Worm (Caenorhabditis elegans) whole organism, L1 larva: ENCODE data around the gene cal-5.
A peak's percentile ranks its signal among the peaks of the same experiment; 100 is the strongest.

ENCODE experiments used
- C04F5.9 ChIP-seq: sonication (generic microtip); optimal IDR thresholded peaks from 2 replicates; lab custom pipeline; 2016; ENCODE audit warnings: missing genetic modification characterization, missing compliant biosample characterization
- C16A3.4 ChIP-seq: fragments of 150-350 bp; optimal IDR thresholded peaks from 2 replicates; lab custom pipeline; 2014; ENCODE audit warnings: missing biosample characterization, missing genetic modification characterization
- C34B4.2 ChIP-seq: sonication (generic microtip); optimal IDR thresholded peaks from 2 replicates; lab custom pipeline; 2017; ENCODE audit warnings: mild to moderate bottlenecking, missing genetic modification characterization, missing compliant biosample characterization
- F16B12.6 ChIP-seq: fragments of 150-350 bp; optimal IDR thresholded peaks from 2 replicates; lab custom pipeline; 2014; ENCODE audit warnings: missing biosample characterization, missing genetic modification characterization
- aha-1 ChIP-seq: fragments of 150-350 bp; optimal IDR thresholded peaks from 2 replicates; lab custom pipeline; 2014; ENCODE audit warnings: missing biosample characterization, missing genetic modification characterization
- alr-1 ChIP-seq: fragments of 200-800 bp; sonication (Bioruptor generic); optimal IDR thresholded peaks from 2 replicates; lab custom pipeline; 2018; ENCODE audit warnings: borderline replicate concordance, mild to moderate bottlenecking, missing genetic modification characterization, missing compliant biosample characterization
- aly-2 ChIP-seq: fragments of 150-350 bp; optimal IDR thresholded peaks from 2 replicates; lab custom pipeline; 2014; ENCODE audit warnings: missing biosample characterization, missing genetic modification characterization
- ama-1 ChIP-seq: fragments of 150-350 bp; optimal IDR thresholded peaks from 2 replicates; lab custom pipeline; 2014
- blmp-1 ChIP-seq: fragments of 150-350 bp; optimal IDR thresholded peaks from 2 replicates; lab custom pipeline; 2014; ENCODE audit warnings: missing biosample characterization, missing genetic modification characterization
- ceh-63 ChIP-seq: fragments of 200-800 bp; sonication (Bioruptor generic); optimal IDR thresholded peaks from 2 replicates; lab custom pipeline; 2018; ENCODE audit warnings: mild to moderate bottlenecking, missing genetic modification characterization, missing compliant biosample characterization
- ceh-88 ChIP-seq: fragments of 200-800 bp; sonication (Bioruptor generic); IDR thresholded peaks from 2 replicates; pipeline ENCODE4 v1.3.6; 2022; ENCODE audit warnings: missing genetic modification characterization, missing compliant biosample characterization
- ceh-90 ChIP-seq: sonication (generic microtip); optimal IDR thresholded peaks from 2 replicates; lab custom pipeline; 2016; ENCODE audit warnings: missing genetic modification characterization, missing compliant biosample characterization
- ces-1 ChIP-seq: fragments of 150-350 bp; optimal IDR thresholded peaks from 2 replicates; lab custom pipeline; 2014; ENCODE audit warnings: missing biosample characterization, missing genetic modification reagents, missing genetic modification characterization
- dpl-1 ChIP-seq, 3 experiments: fragments of 150-350 bp in 2 of 3; sonication (generic microtip) in 1 of 3; optimal IDR thresholded peaks; 2 replicates each; lab custom pipeline; 2014 to 2017; ENCODE audit warnings: missing biosample characterization in 3 of 3, missing genetic modification characterization in 3 of 3, missing genetic modification reagents in 3 of 3
- dsc-1 ChIP-seq: sonication (generic microtip); optimal IDR thresholded peaks from 2 replicates; lab custom pipeline; 2016; ENCODE audit warnings: mild to moderate bottlenecking, missing genetic modification characterization, missing compliant biosample characterization
- efl-1 ChIP-seq, 4 experiments: fragments of 150-350 bp; optimal IDR thresholded peaks in 3 of 4; peaks in 1 of 4; 1 replicate in 1 of 4; 2 replicates in 3 of 4; lab custom pipeline; 2014; ENCODE audit warnings: missing biosample characterization in 2 of 4, missing genetic modification characterization in 2 of 4, missing genetic modification reagents in 2 of 4
- efl-3 ChIP-seq: fragments of 200-800 bp; sonication (Bioruptor generic); optimal IDR thresholded peaks from 2 replicates; lab custom pipeline; 2018; ENCODE audit warnings: mild to moderate bottlenecking, missing genetic modification characterization, missing compliant biosample characterization
- egl-13 ChIP-seq: sonication (generic microtip); optimal IDR thresholded peaks from 2 replicates; lab custom pipeline; 2016; ENCODE audit warnings: missing genotype, missing genetic modification reagents, missing genetic modification characterization, missing compliant biosample characterization
- elt-2 ChIP-seq: sonication (generic microtip); optimal IDR thresholded peaks from 2 replicates; lab custom pipeline; 2016; ENCODE audit warnings: missing genetic modification characterization, mild to moderate bottlenecking, inconsistent platforms, missing compliant biosample characterization, missing genetic modification reagents
- elt-3 ChIP-seq, 6 experiments: fragments of 150-350 bp in 1 of 6; sonication (generic microtip); optimal IDR thresholded peaks; 2 replicates each; lab custom pipeline; 2017 to 2018; ENCODE audit warnings: missing biosample characterization in 6 of 6, missing genetic modification characterization in 6 of 6, inconsistent platforms in 1 of 6
- fos-1 ChIP-seq: fragments of 150-350 bp; optimal IDR thresholded peaks from 2 replicates; lab custom pipeline; 2014; ENCODE audit warnings: missing biosample characterization, missing genetic modification characterization
- hlh-17 ChIP-seq: fragments of 200-800 bp; sonication (Bioruptor generic); optimal IDR thresholded peaks from 2 replicates; lab custom pipeline; 2018; ENCODE audit warnings: missing genetic modification characterization, mild to moderate bottlenecking, missing compliant biosample characterization, moderate library complexity, borderline replicate concordance
- hlh-4 ChIP-seq: sonication (generic microtip); optimal IDR thresholded peaks from 2 replicates; lab custom pipeline; 2016; ENCODE audit warnings: mild to moderate bottlenecking, missing genetic modification characterization, missing compliant biosample characterization
- hpl-2 ChIP-seq: fragments of 150-350 bp; optimal IDR thresholded peaks from 2 replicates; lab custom pipeline; 2014; ENCODE audit warnings: missing biosample characterization, missing genetic modification reagents, missing genetic modification characterization
- isw-1 ChIP-seq: fragments of 200-800 bp; sonication (Bioruptor generic); IDR thresholded peaks from 2 replicates; pipeline ENCODE4 v1.3.6; 2022; ENCODE audit warnings: missing genetic modification characterization, missing compliant biosample characterization
- jun-1 ChIP-seq: fragments of 150-350 bp; optimal IDR thresholded peaks from 2 replicates; lab custom pipeline; 2014; ENCODE audit warnings: missing biosample characterization, missing genetic modification reagents, missing genetic modification characterization
- lin-14 ChIP-seq: fragments of 200-800 bp; sonication (Bioruptor generic); optimal IDR thresholded peaks from 2 replicates; lab custom pipeline; 2018; ENCODE audit warnings: mild to moderate bottlenecking, missing genetic modification characterization, moderate library complexity, missing compliant biosample characterization
- lin-35 ChIP-seq, 2 experiments: fragments of 150-350 bp; optimal IDR thresholded peaks; 2 replicates each; lab custom pipeline; 2014; ENCODE audit warnings: missing biosample characterization in 2 of 2, missing genetic modification characterization in 2 of 2, missing genetic modification reagents in 2 of 2
- lin-39 ChIP-seq: fragments of 150-350 bp; optimal IDR thresholded peaks from 2 replicates; lab custom pipeline; 2014; ENCODE audit warnings: missing biosample characterization, missing genetic modification reagents, missing genetic modification characterization
- lir-3 ChIP-seq: sonication (generic microtip); optimal IDR thresholded peaks from 2 replicates; lab custom pipeline; 2016; ENCODE audit warnings: mild to moderate bottlenecking, missing genetic modification characterization, moderate library complexity, missing compliant biosample characterization; ENCODE audit not compliant: poor library complexity
- mab-9 ChIP-seq: fragments of 200-800 bp; sonication (Bioruptor generic); IDR thresholded peaks from 2 replicates; pipeline ENCODE4 v1.3.6; 2022; ENCODE audit warnings: missing genetic modification reagents, missing genetic modification characterization, missing compliant biosample characterization
- nhr-19 ChIP-seq: fragments of 200-800 bp; sonication (Bioruptor generic); conservative IDR thresholded peaks from 2 replicates; pipeline ENCODE4 v1.3.6; 2022; ENCODE audit warnings: missing genetic modification characterization, missing compliant biosample characterization
- nhr-28 ChIP-seq: fragments of 150-350 bp; optimal IDR thresholded peaks from 2 replicates; lab custom pipeline; 2014; ENCODE audit warnings: missing biosample characterization, missing genetic modification characterization
- nhr-71 ChIP-seq: sonication (generic microtip); optimal IDR thresholded peaks from 2 replicates; lab custom pipeline; 2016; ENCODE audit warnings: mild to moderate bottlenecking, missing genetic modification characterization, moderate library complexity, missing compliant biosample characterization
- nhr-76 ChIP-seq: sonication (generic microtip); optimal IDR thresholded peaks from 2 replicates; lab custom pipeline; 2017; ENCODE audit warnings: missing biosample characterization, missing genetic modification characterization
- nhr-77 ChIP-seq: fragments of 150-350 bp; optimal IDR thresholded peaks from 2 replicates; lab custom pipeline; 2014; ENCODE audit warnings: missing biosample characterization, missing genetic modification characterization
- nhr-85 ChIP-seq: sonication (generic microtip); peaks from one replicate; lab custom pipeline; 2016; ENCODE audit warnings: missing genetic modification characterization, inconsistent platforms, missing compliant biosample characterization
- nhr-90 ChIP-seq: sonication (generic microtip); optimal IDR thresholded peaks from 2 replicates; lab custom pipeline; 2016; ENCODE audit warnings: mild to moderate bottlenecking, missing genetic modification characterization, missing compliant biosample characterization; ENCODE audit not compliant: poor library complexity
- pag-3 ChIP-seq: sonication (generic microtip); optimal IDR thresholded peaks from 2 replicates; lab custom pipeline; 2017; ENCODE audit warnings: missing genetic modification characterization, mild to moderate bottlenecking, missing compliant biosample characterization, antibody characterized with exemption, borderline replicate concordance; ENCODE audit not compliant: insufficient read depth
- pax-3 ChIP-seq: fragments of 200-800 bp; sonication (Bioruptor generic); optimal IDR thresholded peaks from 2 replicates; lab custom pipeline; 2018; ENCODE audit warnings: mild to moderate bottlenecking, missing genetic modification characterization, moderate library complexity, missing compliant biosample characterization
- pqm-1 ChIP-seq: sonication (generic microtip); optimal IDR thresholded peaks from 3 replicates; lab custom pipeline; 2017; ENCODE audit warnings: missing biosample characterization, missing genetic modification characterization
- rnt-1 ChIP-seq: sonication (generic microtip); optimal IDR thresholded peaks from 2 replicates; lab custom pipeline; 2016; ENCODE audit warnings: mild to moderate bottlenecking, missing genetic modification characterization, moderate library complexity, missing compliant biosample characterization
- snpc-4 ChIP-seq: fragments of 150-350 bp; optimal IDR thresholded peaks from 2 replicates; lab custom pipeline; 2014; ENCODE audit warnings: missing biosample characterization, missing genetic modification characterization
- sox-4 ChIP-seq: sonication (generic microtip); optimal IDR thresholded peaks from 2 replicates; lab custom pipeline; 2016; ENCODE audit warnings: missing genetic modification characterization, missing compliant biosample characterization
- sup-37 ChIP-seq: fragments of 200-800 bp; sonication (Bioruptor generic); optimal IDR thresholded peaks from 2 replicates; lab custom pipeline; 2018; ENCODE audit warnings: mild to moderate bottlenecking, missing genetic modification characterization, missing compliant biosample characterization
- swsn-7 ChIP-seq: sonication (generic microtip); optimal IDR thresholded peaks from 2 replicates; lab custom pipeline; 2016; ENCODE audit warnings: missing genetic modification characterization, missing compliant biosample characterization
- unc-86 ChIP-seq: sonication (generic microtip); optimal IDR thresholded peaks from 2 replicates; lab custom pipeline; 2016; ENCODE audit warnings: missing genetic modification characterization, missing compliant biosample characterization
- unc-98 ChIP-seq: fragments of 200-800 bp; sonication (Bioruptor generic); IDR thresholded peaks from 2 replicates; pipeline ENCODE4 v1.3.6; 2022; ENCODE audit warnings: missing genetic modification characterization, missing compliant biosample characterization
- xbp-1 ChIP-seq: sonication (generic microtip); optimal IDR thresholded peaks from 2 replicates; lab custom pipeline; 2016; ENCODE audit warnings: missing genetic modification characterization, missing compliant biosample characterization
- ztf-11 ChIP-seq, 2 experiments: sonication (generic microtip); optimal IDR thresholded peaks; 2 replicates each; lab custom pipeline; 2016 to 2017; ENCODE audit warnings: missing genetic modification characterization in 2 of 2, missing biosample characterization in 1 of 2, missing compliant biosample characterization in 1 of 2

Gene cal-5

ce11 chrX:5063750-5064652, 13.8 kb downstream of the cal-5 start, which contains the start of gene C24H10.2 (continued):
- TF ChIP-seq dpl-1 (GFP tag; optimal IDR thresholded peaks at IDR 0.05; lab: Kevin White, UChicago) (peak in 1 of 3 experiments; percentile 20), lin-35 (GFP tag; optimal IDR thresholded peaks at IDR 0.05; lab: Kevin White, UChicago) (peak in 1 of 2 experiments; percentile 32), lin-14 (GFP tag; lab: Kevin White, UChicago) (peak; percentile 83), nhr-85 (tag; lab: Kevin White, UChicago) (no peak), C16A3.4 (tag; lab: Kevin White, UChicago) (peak; percentile 44), elt-2 (tag; lab: Kevin White, UChicago) (peak; percentile 55), blmp-1 (tag; lab: Kevin White, UChicago) (peak; percentile 15), ces-1 (GFP tag; lab: Kevin White, UChicago) (no peak), hlh-4 (no peak), rnt-1 (tag; lab: Kevin White, UChicago) (peak; percentile 56), dsc-1 (tag; lab: Kevin White, UChicago) (peak; percentile 13), alr-1 (tag; lab: Kevin White, UChicago) (no peak), C04F5.9 (tag; lab: Kevin White, UChicago) (no peak), lir-3 (tag; lab: Kevin White, UChicago) (no peak), unc-98 (GFP tag; lab: Robert Waterston, UW) (no peak), nhr-76 (tag; lab: Kevin White, UChicago) (no peak), hpl-2 (GFP tag; lab: Kevin White, UChicago) (no peak), sup-37 (GFP tag; lab: Kevin White, UChicago) (no peak), hlh-17 (GFP tag; lab: Kevin White, UChicago) (no peak), nhr-71 (tag; lab: Kevin White, UChicago) (peak; percentile 59), snpc-4 (tag; lab: Kevin White, UChicago) (no peak), nhr-19 (GFP tag; lab: Robert Waterston, UW) (no peak), F16B12.6 (tag; lab: Kevin White, UChicago) (no peak), aha-1 (no peak), fos-1 (tag; lab: Kevin White, UChicago) (no peak), C34B4.2 (no peak), aly-2 (tag; lab: Kevin White, UChicago) (no peak), ceh-90 (no peak), pax-3 (no peak), unc-86 (tag; lab: Kevin White, UChicago) (no peak), elt-3 (tag; optimal IDR thresholded peaks at IDR 0.05; lab: Kevin White, UChicago) (no peak), xbp-1 (tag; lab: Kevin White, UChicago) (peak; percentile 14), isw-1 (GFP tag; lab: Robert Waterston, UW) (no peak), ceh-88 (GFP tag; lab: Robert Waterston, UW) (no peak), nhr-90 (tag; lab: Kevin White, UChicago) (no peak), mab-9 (GFP tag; lab: Robert Waterston, UW) (no peak), nhr-28 (tag; lab: Kevin White, UChicago) (no peak), ceh-63 (GFP tag; lab: Kevin White, UChicago) (no peak), efl-3 (GFP tag; lab: Kevin White, UChicago) (no peak), sox-4 (tag; lab: Kevin White, UChicago) (no peak), pag-3 (no peak), egl-13 (tag; lab: Kevin White, UChicago) (no peak), jun-1 (tag; lab: Kevin White, UChicago) (peak; percentile 9), nhr-77 (tag; lab: Kevin White, UChicago) (peak; percentile 2), ama-1 (lab: Kevin White, UChicago) (no peak), pqm-1 (tag; lab: Kevin White, UChicago) (no peak), efl-1 (optimal IDR thresholded peaks at IDR 0.05; lab: Kevin White, UChicago) (peak in 1 of 2 experiments; percentile 4), efl-1 (GFP tag; optimal IDR thresholded peaks at IDR 0.05 in 1 of 2; lab: Kevin White, UChicago) (peak in 1 of 2 experiments; percentile 3), lin-39 (tag; lab: Kevin White, UChicago) (no peak), swsn-7 (tag; lab: Kevin White, UChicago) (no peak), ztf-11 (tag; optimal IDR thresholded peaks at IDR 0.05; lab: Kevin White, UChicago) (no peak)
